Worm (Caenorhabditis elegans): ENCODE data around the gene cam-1.

The cam-1 gene

DNA sequence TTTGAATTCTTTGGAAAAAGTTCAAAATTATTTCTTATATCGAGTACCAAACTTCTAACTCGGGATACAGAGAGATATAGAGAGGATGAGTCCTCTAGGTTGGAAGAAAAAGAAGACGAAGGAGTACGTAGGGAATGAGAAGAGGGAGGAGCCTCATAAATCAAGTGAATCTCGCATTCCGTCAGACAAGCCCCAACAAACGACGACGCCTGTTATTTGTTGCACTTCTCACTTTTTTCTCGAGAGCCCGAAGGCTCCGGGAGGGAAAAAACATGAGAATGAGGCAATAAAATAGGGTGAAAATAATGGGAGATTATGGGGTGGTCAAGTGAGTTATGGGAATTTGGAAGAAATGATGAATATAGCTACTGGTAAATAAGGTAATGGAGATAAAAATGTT, 10.4 kb downstream of the cam-1 start:
- TF ChIP-seq nhr-27 (tag; optimal IDR thresholded peaks at IDR 0.05) (no peak), F37B4.10 (GFP tag; IDR thresholded peaks at IDR 0.05) (no peak), madf-6 (GFP tag; IDR thresholded peaks at IDR 0.05) (no peak), B0261.1 (tag; optimal IDR thresholded peaks at IDR 0.05) (no peak), Y53F4B.3 (GFP tag; IDR thresholded peaks at IDR 0.05) (no peak), attf-5 (GFP tag; optimal IDR thresholded peaks at IDR 0.05) (no peak), unc-130 (GFP tag; optimal IDR thresholded peaks at IDR 0.05) (no peak), ama-1 (optimal IDR thresholded peaks at IDR 0.05) (no peak), ama-1 (GFP tag; optimal IDR thresholded peaks at IDR 0.05) (no peak), F22D6.2 (tag; optimal IDR thresholded peaks at IDR 0.05) (no peak), attf-6 (GFP tag; IDR thresholded peaks at IDR 0.05) (no peak), rcor-1 (GFP tag; IDR thresholded peaks at IDR 0.05) (no peak), ztf-18 (tag; optimal IDR thresholded peaks at IDR 0.05) (no peak), egl-18 (GFP tag; IDR thresholded peaks at IDR 0.05) (no peak), efl-1 (GFP tag; optimal IDR thresholded peaks at IDR 0.05) (no peak), atf-7 (tag; optimal IDR thresholded peaks at IDR 0.05) (no peak), C06A6.2 (GFP tag; conservative IDR thresholded peaks at IDR 0.05) (no peak), T26A5.8 (tag; optimal IDR thresholded peaks at IDR 0.05) (no peak), attf-3 (GFP tag; conservative IDR thresholded peaks at IDR 0.05) (no peak), T07F8.4 (tag; optimal IDR thresholded peaks at IDR 0.05) (no peak)

DNA sequence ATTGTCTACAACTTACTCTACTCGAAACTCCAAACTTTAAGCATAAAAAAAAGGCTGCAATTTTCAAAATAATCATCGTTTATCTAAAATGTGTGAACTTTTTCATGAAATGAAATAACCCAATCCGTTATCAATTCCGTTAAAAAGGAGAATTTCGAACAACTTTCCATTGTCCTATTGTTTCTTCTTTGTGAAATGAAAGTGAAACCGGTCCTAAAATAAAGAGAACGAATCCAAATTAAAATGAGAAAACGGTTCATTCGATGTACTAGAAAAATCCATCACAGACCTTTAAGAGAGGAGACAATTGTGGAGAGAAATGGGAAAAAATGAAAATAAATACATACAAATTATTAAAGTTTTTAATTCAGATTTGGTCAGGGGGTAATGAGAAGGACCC, 14.4 kb downstream of the cam-1 start, which contains the start of gene C01G6.9:
C01G6.9 (minus strand) TSS at position 141 of the 400 bp plus-strand sequence.
- TF ChIP-seq snpc-3.4 (tag; optimal IDR thresholded peaks at IDR 0.05) (no peak), ztf-26 (tag; optimal IDR thresholded peaks at IDR 0.05) (no peak), ekl-4 (GFP tag; IDR thresholded peaks at IDR 0.05) (no peak), ceh-40 (GFP tag; IDR thresholded peaks at IDR 0.05) (no peak), bed-2 (GFP tag; IDR thresholded peaks at IDR 0.05) (no peak)

DNA sequence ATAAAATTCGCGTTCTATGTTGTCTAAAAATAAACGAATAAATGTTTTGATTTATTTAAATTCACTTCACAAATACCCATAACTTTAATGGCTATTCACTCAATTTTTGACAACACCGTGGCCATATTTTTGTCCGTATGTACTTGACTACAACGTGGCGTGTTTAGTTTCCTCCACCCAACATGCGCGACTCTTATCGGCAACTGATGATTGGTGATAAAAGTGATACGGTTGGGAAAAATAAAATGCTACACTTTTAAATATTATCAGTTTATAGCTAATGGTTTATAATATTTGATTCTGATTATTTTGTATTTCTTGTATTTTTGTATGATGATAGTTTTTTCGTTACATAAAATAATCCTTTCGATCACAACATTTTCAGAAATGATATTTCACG, 18.5 kb downstream of the cam-1 start, which contains the start of gene acs-7:
acs-7 (plus strand) TSS at position 386 of the 400 bp plus-strand sequence.
- TF ChIP-seq F22D6.2 (tag; optimal IDR thresholded peaks at IDR 0.05) (no peak), pbrm-1 (GFP tag; IDR thresholded peaks at IDR 0.05) (no peak), D2030.7 (GFP tag; IDR thresholded peaks at IDR 0.05) (no peak), tbx-9 (tag; optimal IDR thresholded peaks at IDR 0.05; ENCODE audit: borderline replicate concordance) (no peak), F57C9.4 (tag; optimal IDR thresholded peaks at IDR 0.05) (no peak), nhr-80 (tag; optimal IDR thresholded peaks at IDR 0.05) (peak; percentile 86), let-607 (tag; optimal IDR thresholded peaks at IDR 0.05) (peak in 1 of 2 experiments; percentile 26), tbp1 (GFP tag; optimal IDR thresholded peaks at IDR 0.05) (no peak)

DNA sequence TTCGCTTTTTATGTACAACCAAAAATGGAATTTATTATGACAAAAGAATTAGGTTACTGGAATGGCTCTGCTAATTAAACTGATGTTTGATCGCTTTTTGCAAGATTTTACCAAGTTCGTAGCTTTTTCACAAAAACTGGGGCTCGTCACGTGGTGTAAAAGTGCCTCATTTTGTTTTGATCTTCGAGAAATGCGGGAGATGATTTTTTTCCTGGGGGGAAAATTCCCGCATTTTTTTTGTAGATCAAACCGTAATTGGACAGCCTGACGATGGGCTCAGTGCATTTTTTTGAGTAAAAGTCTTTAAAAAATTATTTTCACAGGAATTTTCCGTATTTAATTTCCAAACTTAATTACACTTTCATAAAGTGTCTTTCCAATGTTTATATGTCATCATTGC, 21.0 kb downstream of the cam-1 start:
- TF ChIP-seq cebp-2 (GFP tag; IDR thresholded peaks at IDR 0.05) = no peak
- peak; percentile 73 for TF ChIP-seq efl-1 (GFP tag; optimal IDR thresholded peaks at IDR 0.05)
- TF ChIP-seq xnd-1 (tag; optimal IDR thresholded peaks at IDR 0.05) = peak; percentile 70
- TF ChIP-seq sea-2 (GFP tag; IDR thresholded peaks at IDR 0.05) = no peak
- peak; percentile 26; the same call in 1 of the 2 replicates for TF ChIP-seq ekl-4 (GFP tag; IDR thresholded peaks at IDR 0.05)
- TF ChIP-seq madf-8 (GFP tag; conservative IDR thresholded peaks at IDR 0.05) = peak; percentile 55
- no peak for TF ChIP-seq dpff-1 (tag; optimal IDR thresholded peaks at IDR 0.05)
- TF ChIP-seq nhr-179 (tag; optimal IDR thresholded peaks at IDR 0.05) = no peak
- no peak for TF ChIP-seq let-526 (GFP tag; IDR thresholded peaks at IDR 0.05)
- no peak for TF ChIP-seq unc-62 (GFP tag; optimal IDR thresholded peaks at IDR 0.05)
- peak; percentile 23; the same call in 1 of the 2 replicates for TF ChIP-seq hmg-1.2 (GFP tag; IDR thresholded peaks at IDR 0.05)
- no peak for TF ChIP-seq ccch-3 (GFP tag; optimal IDR thresholded peaks at IDR 0.05)
- no peak for TF ChIP-seq rpc-1 (optimal IDR thresholded peaks at IDR 0.05)
- TF ChIP-seq rpc-1 (tag; optimal IDR thresholded peaks at IDR 0.05) = no peak
- no peak for TF ChIP-seq snpc-1.3 (tag; optimal IDR thresholded peaks at IDR 0.05; ENCODE audit: insufficient read depth)
- TF ChIP-seq ztf-18 (tag; optimal IDR thresholded peaks at IDR 0.05) = no peak
- TF ChIP-seq dpl-1 (GFP tag; optimal IDR thresholded peaks at IDR 0.05) = peak; percentile 1
- no peak for TF ChIP-seq nfya-2 (GFP tag; IDR thresholded peaks at IDR 0.05)
- TF ChIP-seq F33H1.4 (GFP tag; IDR thresholded peaks at IDR 0.05) = peak; percentile 49
- TF ChIP-seq madf-6 (GFP tag; IDR thresholded peaks at IDR 0.05) = peak; percentile 85

Data from whole organism, young adult.